Fruit fly (Drosophila melanogaster) whole organism, embryonic: ENCODE measurements around the gene CG5096.

Experiments used
- Asciz ChIP-seq: fragments of 200-800 bp; sonication (Bioruptor generic); optimal IDR thresholded peaks from 2 replicates; lab custom pipeline; 2017; ENCODE audit warnings: missing biosample characterization, mild to moderate bottlenecking, missing genetic modification characterization, missing genetic modification reagents
- B-H2 ChIP-seq: fragments of 200-800 bp; sonication (Bioruptor generic); optimal IDR thresholded peaks from 2 replicates; lab custom pipeline; 2018; ENCODE audit warnings: missing biosample characterization, mild to moderate bottlenecking, missing genetic modification characterization
- CG10565 ChIP-seq: fragments of 200-800 bp; sonication (Bioruptor generic); optimal IDR thresholded peaks from 3 replicates; lab custom pipeline; 2016; ENCODE audit warnings: missing biosample characterization, mild to moderate bottlenecking, missing genetic modification characterization
- CG11456 ChIP-seq: fragments of 200-800 bp; sonication (Bioruptor generic); IDR thresholded peaks from 3 replicates; pipeline ENCODE4 v1.3.6; 2022; ENCODE audit warnings: missing biosample characterization, missing genetic modification characterization
- CG14667 ChIP-seq: fragments of 200-800 bp; sonication (Bioruptor generic); IDR thresholded peaks from 2 replicates; pipeline ENCODE4 v1.3.6; 2022; ENCODE audit warnings: missing biosample characterization, missing genetic modification characterization
- CG1792 ChIP-seq: fragments of 200-800 bp; sonication (Bioruptor generic); optimal IDR thresholded peaks from 2 replicates; lab custom pipeline; 2016; ENCODE audit warnings: missing biosample characterization, missing genetic modification characterization
- CG2116 ChIP-seq: fragments of 200-800 bp; sonication (Bioruptor generic); optimal IDR thresholded peaks from 3 replicates; lab custom pipeline; 2018; ENCODE audit warnings: missing biosample characterization, mild to moderate bottlenecking, missing genetic modification characterization
- CG33213 ChIP-seq: fragments of 200-800 bp; sonication (Bioruptor generic); optimal IDR thresholded peaks from 3 replicates; lab custom pipeline; 2016; ENCODE audit warnings: missing biosample characterization, missing genetic modification characterization
- CG34224 ChIP-seq: fragments of 200-800 bp; sonication (Bioruptor generic); IDR thresholded peaks from 3 replicates; pipeline ENCODE4 v1.3.6; 2022; ENCODE audit warnings: missing biosample characterization, missing genetic modification characterization; ENCODE audit not compliant: partially characterized antibody
- CG6175 ChIP-seq: fragments of 200-800 bp; sonication (Bioruptor generic); IDR thresholded peaks from 3 replicates; pipeline ENCODE4 v1.3.6; 2022; ENCODE audit warnings: missing biosample characterization, missing genetic modification characterization
- CG6654 ChIP-seq: fragments of 200-800 bp; sonication (Bioruptor generic); optimal IDR thresholded peaks from 2 replicates; lab custom pipeline; 2017; ENCODE audit warnings: missing biosample characterization, mild to moderate bottlenecking, missing genetic modification characterization
- CG6854 ChIP-seq: fragments of 200-800 bp; sonication (Bioruptor generic); optimal IDR thresholded peaks from 3 replicates; lab custom pipeline; 2017; ENCODE audit warnings: missing biosample characterization, mild to moderate bottlenecking, missing genetic modification characterization
- CG7745 ChIP-seq: fragments of 200-800 bp; sonication (Bioruptor generic); optimal IDR thresholded peaks from 2 replicates; lab custom pipeline; 2018; ENCODE audit warnings: missing biosample characterization, mild to moderate bottlenecking, missing genetic modification characterization, moderate library complexity
- CG8281 ChIP-seq: fragments of 200-800 bp; sonication (Bioruptor generic); optimal IDR thresholded peaks from 2 replicates; lab custom pipeline; 2018; ENCODE audit warnings: missing biosample characterization, mild to moderate bottlenecking, missing genetic modification characterization, moderate library complexity
- CG8388 ChIP-seq: fragments of 200-800 bp; sonication (Bioruptor generic); optimal IDR thresholded peaks from 2 replicates; lab custom pipeline; 2019; ENCODE audit warnings: missing biosample characterization, mild to moderate bottlenecking, missing genetic modification characterization, moderate library complexity
- CG8924 ChIP-seq: fragments of 200-800 bp; optimal IDR thresholded peaks from 3 replicates; lab custom pipeline; 2019; ENCODE audit warnings: missing biosample characterization, mild to moderate bottlenecking, missing genetic modification characterization, moderate library complexity
- Ets65A ChIP-seq: fragments of 200-800 bp; sonication (Bioruptor generic); peaks from one replicate; lab custom pipeline; 2016; ENCODE audit warnings: missing biosample characterization, missing genetic modification characterization
- HLH3B ChIP-seq: fragments of 200-800 bp; sonication (Bioruptor generic); IDR thresholded peaks from 2 replicates; pipeline ENCODE4 v1.3.6; 2022; ENCODE audit warnings: missing biosample characterization, missing genetic modification characterization
- Hr3 ChIP-seq: fragments of 200-800 bp; sonication (Bioruptor generic); optimal IDR thresholded peaks from 3 replicates; lab custom pipeline; 2016; ENCODE audit warnings: missing biosample characterization, missing genetic modification characterization
- Mad ChIP-seq: fragments of 200-800 bp; sonication (Bioruptor generic); optimal IDR thresholded peaks from 2 replicates; lab custom pipeline; 2016; ENCODE audit warnings: missing biosample characterization, missing genetic modification characterization
- Mes4 ChIP-seq: fragments of 200-800 bp; sonication (Bioruptor generic); optimal IDR thresholded peaks from 2 replicates; lab custom pipeline; 2016; ENCODE audit warnings: missing biosample characterization, missing genetic modification characterization
- Mrtf ChIP-seq: fragments of 200-800 bp; sonication (Bioruptor generic); IDR thresholded peaks from 3 replicates; pipeline ENCODE4 v1.3.6; 2022; ENCODE audit warnings: missing biosample characterization, missing genetic modification characterization
- Myb ChIP-seq: fragments of 200-800 bp; sonication (Bioruptor generic); optimal IDR thresholded peaks from 2 replicates; lab custom pipeline; 2016; ENCODE audit warnings: missing biosample characterization, missing genetic modification characterization
- Neu2 ChIP-seq: fragments of 200-800 bp; sonication (Bioruptor generic); optimal IDR thresholded peaks from 3 replicates; lab custom pipeline; 2016; ENCODE audit warnings: missing biosample characterization, missing genetic modification characterization, borderline replicate concordance
- Nf-YC ChIP-seq: fragments of 200-800 bp; optimal IDR thresholded peaks from 3 replicates; lab custom pipeline; 2019; ENCODE audit warnings: missing biosample characterization, mild to moderate bottlenecking, missing genetic modification characterization, moderate library complexity
- Optix ChIP-seq: fragments of 200-800 bp; sonication (Bioruptor generic); IDR thresholded peaks from 3 replicates; pipeline ENCODE4 v1.3.6; 2022; ENCODE audit warnings: missing biosample characterization, missing genetic modification characterization
- PHDP ChIP-seq: fragments of 200-800 bp; sonication (Bioruptor generic); optimal IDR thresholded peaks from 3 replicates; lab custom pipeline; 2018; ENCODE audit warnings: missing biosample characterization, mild to moderate bottlenecking, missing genetic modification characterization, moderate library complexity
- YL-1 ChIP-seq: fragments of 200-800 bp; sonication (Bioruptor generic); optimal IDR thresholded peaks from 3 replicates; lab custom pipeline; 2017; ENCODE audit warnings: missing biosample characterization, mild to moderate bottlenecking, missing genetic modification characterization
- btn ChIP-seq: fragments of 200-800 bp; sonication (Bioruptor generic); optimal IDR thresholded peaks from 2 replicates; lab custom pipeline; 2016; ENCODE audit warnings: missing biosample characterization, missing genetic modification characterization
- ci ChIP-seq: fragments of 200-800 bp; sonication (Bioruptor generic); IDR thresholded peaks from 3 replicates; pipeline ENCODE4 v1.3.6; 2022; ENCODE audit warnings: missing biosample characterization, missing genetic modification characterization
- croc ChIP-seq: fragments of 200-800 bp; sonication (Bioruptor generic); conservative IDR thresholded peaks from 3 replicates; pipeline ENCODE4 v1.3.6; 2022; ENCODE audit warnings: missing biosample characterization, missing genetic modification characterization
- eve ChIP-seq, 2 experiments: fragments of >200 bp; optimal IDR thresholded peaks; 2 replicates each; lab custom pipeline; 2017; ENCODE audit warnings: missing biosample characterization in 2 of 2, missing genetic modification characterization in 2 of 2
- gro ChIP-seq: fragments of 200-800 bp; sonication (Bioruptor generic); optimal IDR thresholded peaks from 2 replicates; lab custom pipeline; 2016; ENCODE audit warnings: missing biosample characterization, missing genetic modification characterization
- gsb-n ChIP-seq: fragments of 200-800 bp; sonication (Bioruptor generic); optimal IDR thresholded peaks from 3 replicates; lab custom pipeline; 2018; ENCODE audit warnings: missing biosample characterization, mild to moderate bottlenecking, missing genetic modification characterization
- jumu ChIP-seq: fragments of 200-800 bp; sonication (Bioruptor generic); optimal IDR thresholded peaks from 3 replicates; lab custom pipeline; 2016; ENCODE audit warnings: missing biosample characterization, missing genetic modification characterization
- kah ChIP-seq: fragments of 200-800 bp; sonication (Bioruptor generic); optimal IDR thresholded peaks from 2 replicates; lab custom pipeline; 2018; ENCODE audit warnings: missing biosample characterization, mild to moderate bottlenecking, missing genetic modification characterization
- lilli ChIP-seq: fragments of 200-800 bp; sonication (Bioruptor generic); optimal IDR thresholded peaks from 3 replicates; lab custom pipeline; 2016; ENCODE audit warnings: missing biosample characterization, missing genetic modification characterization
- lov ChIP-seq, 2 experiments: fragments of 200-800 bp in 1 of 2; fragments of >200 bp in 1 of 2; sonication (Bioruptor generic) in 1 of 2; IDR thresholded peaks in 1 of 2; optimal IDR thresholded peaks in 1 of 2; 2 replicates in 1 of 2; 3 replicates in 1 of 2; pipeline versions ENCODE4 v1.3.6 to Lab custom; 2017 to 2022; ENCODE audit warnings: missing biosample characterization in 1 of 2, missing genetic modification characterization in 1 of 2
- mam ChIP-seq: fragments of 200-800 bp; sonication (Bioruptor generic); optimal IDR thresholded peaks from 3 replicates; lab custom pipeline; 2016; ENCODE audit warnings: missing biosample characterization, missing genetic modification characterization
- nau ChIP-seq: fragments of 200-800 bp; sonication (Bioruptor generic); optimal IDR thresholded peaks from 3 replicates; lab custom pipeline; 2017; ENCODE audit warnings: missing biosample characterization, mild to moderate bottlenecking, missing genetic modification characterization, missing genetic modification reagents
- nerfin-2 ChIP-seq: fragments of 200-800 bp; sonication (Bioruptor generic); IDR thresholded peaks from 2 replicates; pipeline ENCODE4 v1.3.6; 2022; ENCODE audit warnings: missing biosample characterization, missing genetic modification characterization; ENCODE audit not compliant: partially characterized antibody
- nom ChIP-seq: fragments of 200-800 bp; sonication (Bioruptor generic); optimal IDR thresholded peaks from 2 replicates; lab custom pipeline; 2017; ENCODE audit warnings: missing biosample characterization, missing genetic modification characterization, mild to moderate bottlenecking, moderate library complexity, missing genetic modification reagents
- odd ChIP-seq: fragments of 200-800 bp; sonication (Bioruptor generic); optimal IDR thresholded peaks from 2 replicates; lab custom pipeline; 2017; ENCODE audit warnings: missing biosample characterization, mild to moderate bottlenecking, missing genetic modification characterization
- prd ChIP-seq, 3 experiments: fragments of >200 bp in 2 of 3; fragments of 200-800 bp in 1 of 3; sonication (Bioruptor generic) in 1 of 3; optimal IDR thresholded peaks in 2 of 3; IDR thresholded peaks in 1 of 3; 2 replicates in 2 of 3; 3 replicates in 1 of 3; pipeline versions ENCODE4 v1.3.6 to Lab custom; 2017 to 2022; ENCODE audit warnings: missing biosample characterization in 1 of 3, missing genetic modification characterization in 1 of 3
- pzg ChIP-seq: fragments of 200-800 bp; sonication (Bioruptor generic); optimal IDR thresholded peaks from 3 replicates; lab custom pipeline; 2018; ENCODE audit warnings: missing biosample characterization, mild to moderate bottlenecking, missing genetic modification characterization, moderate library complexity
- ranshi ChIP-seq: fragments of 200-800 bp; sonication (Bioruptor generic); IDR thresholded peaks from 2 replicates; pipeline ENCODE4 v1.3.6; 2022; ENCODE audit warnings: missing biosample characterization, missing genetic modification characterization
- repo ChIP-seq: fragments of 200-800 bp; sonication (Bioruptor generic); optimal IDR thresholded peaks from 2 replicates; lab custom pipeline; 2016; ENCODE audit warnings: missing biosample characterization, missing genetic modification characterization
- scrt ChIP-seq: fragments of 200-800 bp; sonication (Bioruptor generic); optimal IDR thresholded peaks from 2 replicates; lab custom pipeline; 2018; ENCODE audit warnings: missing biosample characterization, mild to moderate bottlenecking, missing genetic modification characterization, moderate library complexity
- sqz ChIP-seq: fragments of 200-800 bp; sonication (Bioruptor generic); optimal IDR thresholded peaks from 3 replicates; lab custom pipeline; 2018; ENCODE audit warnings: missing biosample characterization, mild to moderate bottlenecking, missing genetic modification characterization
- unpg ChIP-seq: fragments of 200-800 bp; sonication (Bioruptor generic); optimal IDR thresholded peaks from 3 replicates; lab custom pipeline; 2018; ENCODE audit warnings: missing biosample characterization, mild to moderate bottlenecking, missing genetic modification characterization, moderate library complexity
- zfh1 ChIP-seq: fragments of 200-800 bp; sonication (Bioruptor generic); IDR thresholded peaks from 3 replicates; pipeline ENCODE4 v1.3.6; 2022; ENCODE audit warnings: missing biosample characterization, missing genetic modification characterization

The CG5096 gene

DNA sequence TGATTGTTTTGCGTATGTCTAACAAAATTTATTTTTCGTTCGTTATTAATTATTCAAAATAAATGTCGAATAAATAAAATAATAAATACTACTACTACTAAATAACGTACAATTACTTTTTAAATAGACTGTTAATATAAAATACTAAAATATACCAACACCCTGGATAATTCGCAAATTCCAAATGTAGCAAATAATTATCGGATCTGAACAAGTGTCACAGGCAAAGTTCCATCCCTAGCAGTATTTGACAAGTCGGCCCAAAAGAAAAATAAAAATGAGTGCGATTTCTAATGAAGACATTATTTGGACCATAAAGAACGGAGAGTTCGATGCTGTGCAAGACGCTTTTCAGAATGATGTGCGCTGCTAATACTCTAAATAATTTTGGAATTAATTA lies 40.7 kb upstream of the CG5096 start, which contains the start of gene CG31715 (continued):
- TF ChIP-seq Nf-YC (tag; lab: Kevin White, UChicago) (peak; percentile 14), unpg (GFP tag; lab: Kevin White, UChicago) (peak; percentile 40), Mad (GFP tag; lab: Kevin White, UChicago) (no peak), ranshi (GFP tag; lab: Robert Waterston, UW) (peak; percentile 53; the same call in 1 of the 2 replicates), mam (no peak), PHDP (peak; percentile 39), eve (GFP tag; optimal IDR thresholded peaks at IDR 0.05; lab: Kevin White, UChicago) (no peak), CG34224 (GFP tag; lab: Robert Waterston, UW) (peak; percentile 72), CG10565 (GFP tag; lab: Kevin White, UChicago) (no peak), HLH3B (GFP tag; lab: Robert Waterston, UW) (no peak), gro (GFP tag; lab: Kevin White, UChicago) (no peak), odd (GFP tag; lab: Kevin White, UChicago) (no peak), ci (GFP tag; lab: Robert Waterston, UW) (no peak), CG2116 (peak; percentile 39), CG1792 (GFP tag; lab: Kevin White, UChicago) (no peak), CG14667 (GFP tag; lab: Robert Waterston, UW) (no peak), CG8924 (tag; lab: Kevin White, UChicago) (peak; percentile 39), CG11456 (no peak), nau (GFP tag; lab: Kevin White, UChicago) (no peak), nom (GFP tag; lab: Kevin White, UChicago) (no peak), CG6175 (no peak), Mrtf (GFP tag; lab: Robert Waterston, UW) (no peak), Hr3 (GFP tag; lab: Kevin White, UChicago) (peak; percentile 37), Neu2 (GFP tag; lab: Kevin White, UChicago) (no peak), nerfin-2 (no peak), Mes4 (GFP tag; lab: Kevin White, UChicago) (no peak), Asciz (GFP tag; lab: Kevin White, UChicago) (no peak), scrt (GFP tag; lab: Kevin White, UChicago) (no peak), jumu (no peak), zfh1 (no peak), pzg (GFP tag; lab: Kevin White, UChicago) (peak; percentile 42), btn (GFP tag; lab: Kevin White, UChicago) (no peak), croc (GFP tag; lab: Robert Waterston, UW) (no peak), CG8388 (peak; percentile 99), lilli (peak; percentile 24), B-H2 (peak; percentile 19), CG8281 (no peak), Optix (GFP tag; lab: Robert Waterston, UW) (no peak), CG6654 (GFP tag; lab: Kevin White, UChicago) (no peak), repo (GFP tag; lab: Kevin White, UChicago) (no peak), CG6854 (GFP tag; lab: Kevin White, UChicago) (no peak), gsb-n (peak; percentile 18), YL-1 (GFP tag; lab: Kevin White, UChicago) (peak; percentile 21), CG7745 (peak; percentile 98), CG33213 (GFP tag; lab: Kevin White, UChicago) (no peak), kah (GFP tag; lab: Kevin White, UChicago) (peak; percentile 59), lov (optimal IDR thresholded peaks at IDR 0.05; lab: Kevin White, UChicago) (no peak), lov (GFP tag; IDR thresholded peaks at IDR 0.05; lab: Robert Waterston, UW) (no peak), prd (optimal IDR thresholded peaks at IDR 0.05; lab: Kevin White, UChicago) (no peak), prd (GFP tag; IDR thresholded peaks at IDR 0.05; lab: Robert Waterston, UW) (no peak), Myb (GFP tag; lab: Kevin White, UChicago) (no peak), sqz (GFP tag; lab: Kevin White, UChicago) (no peak), Ets65A (peak; percentile 51)
